Fruit fly (Drosophila melanogaster) whole organism, wandering third instar larva: Measurements from ENCODE around the gene CG3168.

Experiments
- Abd-B ChIP-seq: fragments of >200 bp; optimal IDR thresholded peaks from 2 replicates; lab custom pipeline; 2017; ENCODE audit warnings: missing biosample characterization, missing genetic modification characterization
- CG32264 ChIP-seq: fragments of 200-800 bp; sonication (Bioruptor generic); optimal IDR thresholded peaks from 2 replicates; lab custom pipeline; 2016; ENCODE audit warnings: missing biosample characterization, missing genetic modification characterization
- CG9705 ChIP-seq: fragments of 200-800 bp; sonication (Bioruptor generic); optimal IDR thresholded peaks from 2 replicates; lab custom pipeline; 2018; ENCODE audit warnings: missing biosample characterization, mild to moderate bottlenecking, missing genetic modification characterization
- CrebA ChIP-seq: fragments of 200-800 bp; sonication (Bioruptor generic); optimal IDR thresholded peaks from 2 replicates; lab custom pipeline; 2016; ENCODE audit warnings: missing biosample characterization, mild to moderate bottlenecking, missing genetic modification characterization, borderline replicate concordance
- Dfd ChIP-seq: fragments of >200 bp; optimal IDR thresholded peaks from 2 replicates; lab custom pipeline; 2017; ENCODE audit warnings: missing biosample characterization, missing genetic modification characterization
- Dif ChIP-seq: fragments of 200-275, 200-300 bp; sonication (Bioruptor generic); optimal IDR thresholded peaks from 2 replicates; lab custom pipeline; 2018; ENCODE audit warnings: missing biosample characterization, missing genetic modification characterization; ENCODE audit not compliant: partially characterized antibody
- GATAd ChIP-seq: sonication (Bioruptor generic); optimal IDR thresholded peaks from 2 replicates; lab custom pipeline; 2016; ENCODE audit warnings: missing biosample characterization, missing genetic modification characterization
- HLH106 ChIP-seq: fragments of 200-800 bp; optimal IDR thresholded peaks from 3 replicates; lab custom pipeline; 2019; ENCODE audit warnings: missing biosample characterization, mild to moderate bottlenecking, missing genetic modification characterization, moderate library complexity
- Hnf4 ChIP-seq: fragments of 200-800 bp; sonication (Bioruptor generic); optimal IDR thresholded peaks from 2 replicates; lab custom pipeline; 2016; ENCODE audit warnings: missing biosample characterization, mild to moderate bottlenecking, missing genetic modification characterization
- Hr78 ChIP-seq: fragments of >200 bp; optimal IDR thresholded peaks from 2 replicates; lab custom pipeline; 2017; ENCODE audit warnings: missing biosample characterization, missing genetic modification characterization
- Hr83 ChIP-seq: fragments of 200-300 bp; sonication (Bioruptor generic); optimal IDR thresholded peaks from 2 replicates; lab custom pipeline; 2016; ENCODE audit warnings: missing biosample characterization, mild to moderate bottlenecking, missing genetic modification characterization, moderate library complexity; ENCODE audit not compliant: poor library complexity, severe bottlenecking
- Jra ChIP-seq: sonication (Bioruptor generic); optimal IDR thresholded peaks from 2 replicates; lab custom pipeline; 2016; ENCODE audit warnings: missing biosample characterization, missing genetic modification characterization
- Mio ChIP-seq: sonication (Bioruptor generic); optimal IDR thresholded peaks from 2 replicates; lab custom pipeline; 2016; ENCODE audit warnings: missing biosample characterization, missing genetic modification characterization
- Myc ChIP-seq: fragments of >200 bp; optimal IDR thresholded peaks from 2 replicates; lab custom pipeline; 2017
- N ChIP-seq: fragments of >200 bp; optimal IDR thresholded peaks from 2 replicates; lab custom pipeline; 2018; ENCODE audit warnings: missing biosample characterization, missing external identifiers, missing genetic modification characterization
- OdsH ChIP-seq: fragments of 200-800 bp; sonication (Bioruptor generic); optimal IDR thresholded peaks from 2 replicates; lab custom pipeline; 2016; ENCODE audit warnings: missing biosample characterization, mild to moderate bottlenecking, missing genetic modification characterization
- Rel ChIP-seq, 2 experiments: fragments of 200-800 bp; sonication (Bioruptor generic) in 1 of 2; optimal IDR thresholded peaks; 2 replicates in 1 of 2; 3 replicates in 1 of 2; lab custom pipeline; 2016 to 2019; ENCODE audit warnings: mild to moderate bottlenecking in 2 of 2, missing biosample characterization in 2 of 2, missing genetic modification characterization in 2 of 2, moderate library complexity in 1 of 2
- Sp1 ChIP-seq: fragments of 200-800 bp; sonication (Bioruptor generic); optimal IDR thresholded peaks from 3 replicates; lab custom pipeline; 2019; ENCODE audit warnings: missing biosample characterization, mild to moderate bottlenecking, missing genetic modification characterization, moderate library complexity
- Vsx2 ChIP-seq: fragments of 200-300, 225-300 bp; sonication (Bioruptor generic); optimal IDR thresholded peaks from 2 replicates; lab custom pipeline; 2018; ENCODE audit warnings: missing biosample characterization, missing genetic modification characterization; ENCODE audit not compliant: partially characterized antibody
- br ChIP-seq: fragments of 200-800 bp; sonication (Bioruptor generic); optimal IDR thresholded peaks from 2 replicates; lab custom pipeline; 2016; ENCODE audit warnings: missing biosample characterization, missing genetic modification characterization
- brk ChIP-seq: fragments of 200-800 bp; sonication (Bioruptor generic); optimal IDR thresholded peaks from 2 replicates; lab custom pipeline; 2016; ENCODE audit warnings: missing biosample characterization, mild to moderate bottlenecking, missing genetic modification characterization
- dl ChIP-seq, 2 experiments: fragments of 175-275, 200-275 bp in 1 of 2; fragments of 200-275 bp in 1 of 2; sonication (Bioruptor generic); optimal IDR thresholded peaks; lab custom pipeline; 2018; ENCODE audit warnings: mild to moderate bottlenecking in 2 of 2, missing biosample characterization in 2 of 2, missing genetic modification characterization in 2 of 2, moderate library complexity in 2 of 2; ENCODE audit not compliant: partially characterized antibody in 2 of 2, insufficient read depth in 1 of 2
- dmrt93B ChIP-seq: fragments of 200-800 bp; sonication (Bioruptor generic); optimal IDR thresholded peaks from 2 replicates; lab custom pipeline; 2018; ENCODE audit warnings: missing biosample characterization, mild to moderate bottlenecking, missing genetic modification characterization
- dsf ChIP-seq: sonication (Bioruptor generic); optimal IDR thresholded peaks from 2 replicates; lab custom pipeline; 2016; ENCODE audit warnings: missing biosample characterization, missing genetic modification characterization, borderline replicate concordance
- ey ChIP-seq: fragments of 200-800 bp; sonication (Bioruptor generic); optimal IDR thresholded peaks from 2 replicates; lab custom pipeline; 2016; ENCODE audit warnings: missing biosample characterization, missing genetic modification characterization
- foxo ChIP-seq, 2 experiments: fragments of 200-800 bp; sonication (Bioruptor generic); optimal IDR thresholded peaks; 2 replicates in 1 of 2; 3 replicates in 1 of 2; lab custom pipeline; 2016 to 2017; ENCODE audit warnings: missing biosample characterization in 2 of 2, missing genetic modification characterization in 2 of 2
- fru ChIP-seq: fragments of 200-800 bp; sonication (Bioruptor generic); optimal IDR thresholded peaks from 3 replicates; lab custom pipeline; 2016; ENCODE audit warnings: missing biosample characterization, mild to moderate bottlenecking, missing genetic modification characterization
- h ChIP-seq: fragments of 200-800 bp; sonication (Bioruptor generic); optimal IDR thresholded peaks from 3 replicates; lab custom pipeline; 2016; ENCODE audit warnings: missing biosample characterization, mild to moderate bottlenecking, missing genetic modification characterization
- jim ChIP-seq: fragments of 175-275, 200-325 bp; sonication (Bioruptor generic); optimal IDR thresholded peaks from 2 replicates; lab custom pipeline; 2016; ENCODE audit warnings: missing biosample characterization, mild to moderate bottlenecking, missing genetic modification characterization
- lola ChIP-seq: fragments of >200 bp; optimal IDR thresholded peaks from 2 replicates; lab custom pipeline; 2017; ENCODE audit warnings: missing biosample characterization, missing genetic modification characterization
- pan ChIP-seq: fragments of >200 bp; optimal IDR thresholded peaks from 2 replicates; lab custom pipeline; 2017
- psq ChIP-seq: fragments of 200-800 bp; sonication (Bioruptor generic); optimal IDR thresholded peaks from 3 replicates; lab custom pipeline; 2017; ENCODE audit warnings: missing biosample characterization, mild to moderate bottlenecking, missing genetic modification characterization, moderate library complexity
- rgr ChIP-seq: fragments of 200-800 bp; sonication (Bioruptor generic); optimal IDR thresholded peaks from 3 replicates; lab custom pipeline; 2016; ENCODE audit warnings: missing biosample characterization, mild to moderate bottlenecking, missing genetic modification characterization
- sage ChIP-seq: fragments of 200-800 bp; sonication (Bioruptor generic); optimal IDR thresholded peaks from 2 replicates; lab custom pipeline; 2016; ENCODE audit warnings: missing biosample characterization, mild to moderate bottlenecking, missing genetic modification characterization
- sv ChIP-seq: fragments of 200-800 bp; sonication (Bioruptor generic); optimal IDR thresholded peaks from 3 replicates; lab custom pipeline; 2016; ENCODE audit warnings: missing biosample characterization, missing genetic modification characterization
- tai ChIP-seq: sonication (Bioruptor generic); optimal IDR thresholded peaks from 2 replicates; lab custom pipeline; 2016; ENCODE audit warnings: missing biosample characterization, missing genetic modification characterization
- usp ChIP-seq: fragments of >200 bp; optimal IDR thresholded peaks from 2 replicates; lab custom pipeline; 2017; ENCODE audit warnings: missing biosample characterization, missing genetic modification characterization
- woc ChIP-seq: sonication (Bioruptor generic); optimal IDR thresholded peaks from 2 replicates; lab custom pipeline; 2016; ENCODE audit warnings: missing biosample characterization, mild to moderate bottlenecking, missing genetic modification characterization

CG3168 gene

dm6 chrX:6770924-6771323 is 31.1 kb upstream of the CG3168 start, which contains the start of gene Coq7:
TSS of gene Coq7 (plus strand) at chrX:6771225.
- TF ChIP-seq N: no peak
- TF ChIP-seq jim (GFP tag; lab: Kevin White, UChicago): no peak
- peak; percentile 85 for TF ChIP-seq HLH106 (tag; lab: Kevin White, UChicago)
- TF ChIP-seq Mio (GFP tag; lab: Kevin White, UChicago): no peak
- TF ChIP-seq foxo (GFP tag; optimal IDR thresholded peaks at IDR 0.05; lab: Kevin White, UChicago): peak in 1 of 2 experiments; percentile 89
- TF ChIP-seq dsf (GFP tag; lab: Kevin White, UChicago): no peak
- TF ChIP-seq tai (GFP tag; lab: Kevin White, UChicago): no peak
- TF ChIP-seq psq (GFP tag; lab: Kevin White, UChicago): peak; percentile 67
- TF ChIP-seq Sp1 (GFP tag; lab: Kevin White, UChicago): peak; percentile 80
- TF ChIP-seq ey: no peak
- TF ChIP-seq GATAd (GFP tag; lab: Kevin White, UChicago): peak; percentile 50
- TF ChIP-seq Hnf4: no peak
- TF ChIP-seq Vsx2 (GFP tag; lab: Kevin White, UChicago): no peak
- TF ChIP-seq rgr (GFP tag; lab: Kevin White, UChicago): peak; percentile 90
- peak; percentile 79 for TF ChIP-seq OdsH (GFP tag; lab: Kevin White, UChicago)
- TF ChIP-seq Abd-B (GFP tag; lab: Kevin White, UChicago): no peak
- no peak for TF ChIP-seq Rel (GFP tag; optimal IDR thresholded peaks at IDR 0.05; lab: Kevin White, UChicago)
- TF ChIP-seq Rel (tag; optimal IDR thresholded peaks at IDR 0.05; lab: Kevin White, UChicago): no peak
- TF ChIP-seq Dif (GFP tag; lab: Kevin White, UChicago): no peak
- no peak for TF ChIP-seq Hr78
- peak; percentile 75 for TF ChIP-seq CG9705 (GFP tag; lab: Kevin White, UChicago)
- TF ChIP-seq CrebA (GFP tag; lab: Kevin White, UChicago): no peak
- peak; percentile 65 for TF ChIP-seq br (GFP tag; lab: Kevin White, UChicago)
- TF ChIP-seq lola (GFP tag; lab: Kevin White, UChicago): no peak
- TF ChIP-seq Myc (lab: Kevin White, UChicago): no peak
- TF ChIP-seq dmrt93B (GFP tag; lab: Kevin White, UChicago): peak; percentile 73
- peak; percentile 80 for TF ChIP-seq sv (GFP tag; lab: Kevin White, UChicago)
- TF ChIP-seq h (GFP tag; lab: Kevin White, UChicago): peak; percentile 86
- TF ChIP-seq pan (lab: Kevin White, UChicago): no peak
- TF ChIP-seq brk (GFP tag; lab: Kevin White, UChicago): no peak
- TF ChIP-seq CG32264: no peak
- TF ChIP-seq Hr83: peak; percentile 22
- no peak for TF ChIP-seq Dfd (GFP tag; lab: Kevin White, UChicago)
- no peak for TF ChIP-seq Jra (GFP tag; lab: Kevin White, UChicago)
- no peak for TF ChIP-seq woc (GFP tag; lab: Kevin White, UChicago)
- no peak for TF ChIP-seq fru (GFP tag; lab: Kevin White, UChicago)
- no peak for TF ChIP-seq dl (GFP tag; optimal IDR thresholded peaks at IDR 0.05; lab: Kevin White, UChicago; ENCODE audit: insufficient read depth in 1 of 2, partially characterized antibody in 2 of 2)
- TF ChIP-seq sage (GFP tag; lab: Kevin White, UChicago): no peak
- TF ChIP-seq usp: no peak

dm6 chrX:6759184-6759965 is 19.6 kb upstream of the CG3168 start:
- TF ChIP-seq Sp1 (GFP tag; lab: Kevin White, UChicago) (peak; percentile 17), psq (GFP tag; lab: Kevin White, UChicago) (peak; percentile 22), tai (GFP tag; lab: Kevin White, UChicago) (no peak), rgr (GFP tag; lab: Kevin White, UChicago) (peak; percentile 46), CrebA (GFP tag; lab: Kevin White, UChicago) (no peak), Hr83 (peak; percentile 32), Mio (GFP tag; lab: Kevin White, UChicago) (peak; percentile 1)
